Worm (Caenorhabditis elegans): ENCODE measurements around the gene Y54F10BM.9.
A peak's percentile ranks its signal among the peaks of the same experiment; 100 is the strongest.

ce11 chrIII:2331033-2331625, 26.4 kb upstream of the Y54F10BM.9 start, which contains the start of the genes Y54F10BM.13 and ppm-1.D:
- TF ChIP-seq ceh-48 (tag; optimal IDR thresholded peaks at IDR 0.05): peak; percentile 26
- TF ChIP-seq gmeb-2 (tag; optimal IDR thresholded peaks at IDR 0.05): no peak
- no peak for TF ChIP-seq ceh-22 (tag; optimal IDR thresholded peaks at IDR 0.05)
- no peak for TF ChIP-seq hlh-30 (tag; optimal IDR thresholded peaks at IDR 0.05; ENCODE audit: insufficient read depth)
- TF ChIP-seq sox-4 (tag; optimal IDR thresholded peaks at IDR 0.05): no peak
- TF ChIP-seq zip-5 (tag; optimal IDR thresholded peaks at IDR 0.05): no peak
- no peak for TF ChIP-seq C38D4.7 (GFP tag; optimal IDR thresholded peaks at IDR 0.05)
- no peak for TF ChIP-seq pqm-1 (tag; optimal IDR thresholded peaks at IDR 0.05)
- TF ChIP-seq nfya-1 (tag; optimal IDR thresholded peaks at IDR 0.05): peak; percentile 18
- TF ChIP-seq nhr-11 (tag; optimal IDR thresholded peaks at IDR 0.05): no peak
- TF ChIP-seq dmd-4 (tag; optimal IDR thresholded peaks at IDR 0.05; ENCODE audit: borderline replicate concordance): no peak
- no peak for TF ChIP-seq nhr-232 (tag; optimal IDR thresholded peaks at IDR 0.05)

All from whole organism, late embryonic.